Fruit fly (Drosophila melanogaster) whole organism, embryonic: ENCODE data around the gene Nckx30C.

ENCODE experiments used
- Atf6 ChIP-seq: fragments of 200-800 bp; sonication (Bioruptor generic); IDR thresholded peaks from 2 replicates; pipeline ENCODE4 v1.3.6; 2022; ENCODE audit warnings: missing biosample characterization, missing genetic modification characterization
- CG13894 ChIP-seq: fragments of 200-800 bp; sonication (Bioruptor generic); optimal IDR thresholded peaks from 3 replicates; lab custom pipeline; 2018; ENCODE audit warnings: missing biosample characterization, mild to moderate bottlenecking, missing genetic modification characterization, moderate library complexity
- CG14710 ChIP-seq: fragments of 200-800 bp; sonication (Bioruptor generic); optimal IDR thresholded peaks from 3 replicates; lab custom pipeline; 2019; ENCODE audit warnings: missing biosample characterization, mild to moderate bottlenecking, missing genetic modification characterization, moderate library complexity
- CG15514 ChIP-seq: fragments of 200-800 bp; sonication (Bioruptor generic); optimal IDR thresholded peaks from 3 replicates; lab custom pipeline; 2017; ENCODE audit warnings: missing biosample characterization, missing genetic modification characterization, mild to moderate bottlenecking, moderate library complexity, missing genetic modification reagents
- CG16813 ChIP-seq: fragments of 200-800 bp; sonication (Bioruptor generic); IDR thresholded peaks from 3 replicates; pipeline ENCODE4 v1.3.6; 2022; ENCODE audit warnings: missing biosample characterization, missing genetic modification characterization; ENCODE audit not compliant: partially characterized antibody
- CG16815 ChIP-seq: fragments of 200-800 bp; sonication (Bioruptor generic); optimal IDR thresholded peaks from 3 replicates; lab custom pipeline; 2017; ENCODE audit warnings: missing biosample characterization, mild to moderate bottlenecking, missing genetic modification characterization
- CG1832 ChIP-seq: fragments of 200-800 bp; sonication (Bioruptor generic); optimal IDR thresholded peaks from 2 replicates; lab custom pipeline; 2017; ENCODE audit warnings: missing biosample characterization, mild to moderate bottlenecking, missing genetic modification characterization, inconsistent platforms
- CG30403 ChIP-seq: fragments of 200-800 bp; sonication (Bioruptor generic); optimal IDR thresholded peaks from 3 replicates; lab custom pipeline; 2016; ENCODE audit warnings: missing biosample characterization, missing genetic modification characterization
- CG31388 ChIP-seq: fragments of 200-800 bp; sonication (Bioruptor generic); optimal IDR thresholded peaks from 2 replicates; lab custom pipeline; 2016; ENCODE audit warnings: missing biosample characterization, missing genetic modification characterization
- CG8089 ChIP-seq: fragments of 200-800 bp; sonication (Bioruptor generic); optimal IDR thresholded peaks from 3 replicates; lab custom pipeline; 2016; ENCODE audit warnings: missing biosample characterization, missing genetic modification characterization
- CG8388 ChIP-seq: fragments of 200-800 bp; sonication (Bioruptor generic); optimal IDR thresholded peaks from 2 replicates; lab custom pipeline; 2019; ENCODE audit warnings: missing biosample characterization, mild to moderate bottlenecking, missing genetic modification characterization, moderate library complexity
- CG8765 ChIP-seq: fragments of 200-800 bp; sonication (Bioruptor generic); IDR thresholded peaks from 2 replicates; pipeline ENCODE4 v1.3.6; 2022; ENCODE audit warnings: missing biosample characterization, missing genetic modification characterization
- CG9876 ChIP-seq: fragments of 200-800 bp; sonication (Bioruptor generic); optimal IDR thresholded peaks from 2 replicates; lab custom pipeline; 2016; ENCODE audit warnings: missing biosample characterization, missing genetic modification characterization
- CG9932 ChIP-seq: fragments of 200-800 bp; sonication (Bioruptor generic); IDR thresholded peaks from 2 replicates; pipeline ENCODE4 v1.3.6; 2022; ENCODE audit warnings: missing biosample characterization, missing genetic modification characterization
- Dfd ChIP-seq, 2 experiments: fragments of >200 bp; optimal IDR thresholded peaks; 2 replicates each; lab custom pipeline; 2017; ENCODE audit warnings: missing biosample characterization in 2 of 2, missing genetic modification characterization in 2 of 2
- Doc3 ChIP-seq: fragments of 200-800 bp; sonication (Bioruptor generic); IDR thresholded peaks from 3 replicates; pipeline ENCODE4 v1.3.6; 2022; ENCODE audit warnings: missing biosample characterization, missing genetic modification characterization; ENCODE audit not compliant: partially characterized antibody
- Dref ChIP-seq: fragments of 200-800 bp; sonication (Bioruptor generic); IDR thresholded peaks from 2 replicates; pipeline ENCODE4 v1.3.6; 2022; ENCODE audit warnings: missing biosample characterization, missing genetic modification characterization
- HmgZ ChIP-seq: fragments of 200-800 bp; sonication (Bioruptor generic); optimal IDR thresholded peaks from 2 replicates; lab custom pipeline; 2018; ENCODE audit warnings: missing biosample characterization, mild to moderate bottlenecking, missing genetic modification characterization
- Hsf ChIP-seq: fragments of 200-800 bp; sonication (Bioruptor generic); optimal IDR thresholded peaks from 3 replicates; lab custom pipeline; 2016; ENCODE audit warnings: missing biosample characterization, missing genetic modification characterization
- Med ChIP-seq: fragments of 200-800 bp; sonication (Bioruptor generic); peaks from one replicate; lab custom pipeline; 2016; ENCODE audit warnings: missing biosample characterization, missing genetic modification characterization, mild to moderate bottlenecking, inconsistent platforms, moderate library complexity
- TFAM ChIP-seq: fragments of 200-800 bp; sonication (Bioruptor generic); optimal IDR thresholded peaks from 2 replicates; lab custom pipeline; 2017; ENCODE audit warnings: missing biosample characterization, missing genetic modification characterization, inconsistent platforms
- aop ChIP-seq: fragments of 200-800 bp; sonication (Bioruptor generic); IDR thresholded peaks from 2 replicates; pipeline ENCODE4 v1.3.6; 2022; ENCODE audit warnings: missing biosample characterization, missing genetic modification characterization
- ap ChIP-seq: fragments of 200-800 bp; sonication (Bioruptor generic); IDR thresholded peaks from 2 replicates; pipeline ENCODE4 v1.3.6; 2022; ENCODE audit warnings: missing biosample characterization, missing genetic modification characterization
- ara ChIP-seq: fragments of 200-800 bp; sonication (Bioruptor generic); IDR thresholded peaks from 2 replicates; pipeline ENCODE4 v1.3.6; 2022; ENCODE audit warnings: missing biosample characterization, missing genetic modification characterization
- bigmax ChIP-seq: fragments of 200-800 bp; sonication (Bioruptor generic); optimal IDR thresholded peaks from 2 replicates; lab custom pipeline; 2018; ENCODE audit warnings: missing biosample characterization, mild to moderate bottlenecking, missing genetic modification characterization
- cad ChIP-seq: fragments of >200 bp; optimal IDR thresholded peaks from 2 replicates; lab custom pipeline; 2017; ENCODE audit warnings: missing biosample characterization, missing genetic modification characterization
- cato ChIP-seq: fragments of 200-800 bp; sonication (Bioruptor generic); optimal IDR thresholded peaks from 2 replicates; lab custom pipeline; 2016; ENCODE audit warnings: missing biosample characterization, missing genetic modification characterization, borderline replicate concordance
- chinmo ChIP-seq: fragments of 200-800 bp; sonication (Bioruptor generic); IDR thresholded peaks from 4 replicates; pipeline ENCODE4 v1.3.6; 2022; ENCODE audit warnings: missing biosample characterization, missing genetic modification characterization; ENCODE audit not compliant: partially characterized antibody
- chm ChIP-seq: fragments of 200-800 bp; sonication (Bioruptor generic); IDR thresholded peaks from 2 replicates; pipeline ENCODE4 v1.3.6; 2022; ENCODE audit warnings: missing biosample characterization, missing genetic modification characterization
- corto ChIP-seq: fragments of 200-800 bp; sonication (Bioruptor generic); optimal IDR thresholded peaks from 2 replicates; lab custom pipeline; 2016; ENCODE audit warnings: missing biosample characterization, mild to moderate bottlenecking, missing genetic modification characterization, moderate library complexity
- en ChIP-seq: fragments of 200-800 bp; sonication (Bioruptor generic); optimal IDR thresholded peaks from 2 replicates; lab custom pipeline; 2016; ENCODE audit warnings: missing biosample characterization, missing genetic modification characterization
- esg ChIP-seq: fragments of 200-800 bp; sonication (Bioruptor generic); conservative IDR thresholded peaks from 2 replicates; pipeline ENCODE4 v1.3.6; 2022; ENCODE audit warnings: missing biosample characterization, missing genetic modification characterization
- fru ChIP-seq: fragments of >200 bp; optimal IDR thresholded peaks from 2 replicates; lab custom pipeline; 2017
- ftz-f1 ChIP-seq: fragments of 200-800 bp; sonication (Bioruptor generic); optimal IDR thresholded peaks from 2 replicates; lab custom pipeline; 2016; ENCODE audit warnings: missing biosample characterization, missing genetic modification characterization
- gem ChIP-seq: fragments of 200-800 bp; sonication (Bioruptor generic); optimal IDR thresholded peaks from 2 replicates; lab custom pipeline; 2019; ENCODE audit warnings: missing biosample characterization, mild to moderate bottlenecking, missing genetic modification characterization, moderate library complexity
- gsb ChIP-seq: fragments of 200-800 bp; sonication (Bioruptor generic); IDR thresholded peaks from 2 replicates; pipeline ENCODE4 v1.3.6; 2022; ENCODE audit warnings: missing biosample characterization, missing genetic modification characterization
- hbn ChIP-seq: fragments of 200-800 bp; sonication (Bioruptor generic); IDR thresholded peaks from 2 replicates; pipeline ENCODE4 v1.3.6; 2022; ENCODE audit warnings: missing biosample characterization, missing genetic modification characterization; ENCODE audit not compliant: partially characterized antibody
- hkb ChIP-seq, 2 experiments: fragments of 200-800 bp in 1 of 2; fragments of >200 bp in 1 of 2; sonication (Bioruptor generic) in 1 of 2; IDR thresholded peaks in 1 of 2; optimal IDR thresholded peaks in 1 of 2; 2 replicates each; pipeline versions ENCODE4 v1.3.6 to Lab custom; 2017 to 2022; ENCODE audit warnings: missing biosample characterization in 1 of 2, missing genetic modification characterization in 1 of 2
- lbe ChIP-seq: fragments of 200-800 bp; sonication (Bioruptor generic); optimal IDR thresholded peaks from 2 replicates; lab custom pipeline; 2016; ENCODE audit warnings: missing biosample characterization, mild to moderate bottlenecking, missing genetic modification characterization
- lov ChIP-seq, 2 experiments: fragments of 200-800 bp in 1 of 2; fragments of >200 bp in 1 of 2; sonication (Bioruptor generic) in 1 of 2; IDR thresholded peaks in 1 of 2; optimal IDR thresholded peaks in 1 of 2; 2 replicates in 1 of 2; 3 replicates in 1 of 2; pipeline versions ENCODE4 v1.3.6 to Lab custom; 2017 to 2022; ENCODE audit warnings: missing biosample characterization in 1 of 2, missing genetic modification characterization in 1 of 2
- nau ChIP-seq: fragments of 200-800 bp; sonication (Bioruptor generic); optimal IDR thresholded peaks from 3 replicates; lab custom pipeline; 2017; ENCODE audit warnings: missing biosample characterization, mild to moderate bottlenecking, missing genetic modification characterization, missing genetic modification reagents
- nom ChIP-seq: fragments of 200-800 bp; sonication (Bioruptor generic); optimal IDR thresholded peaks from 2 replicates; lab custom pipeline; 2017; ENCODE audit warnings: missing biosample characterization, missing genetic modification characterization, mild to moderate bottlenecking, moderate library complexity, missing genetic modification reagents
- prd ChIP-seq, 3 experiments: fragments of >200 bp in 2 of 3; fragments of 200-800 bp in 1 of 3; sonication (Bioruptor generic) in 1 of 3; optimal IDR thresholded peaks in 2 of 3; IDR thresholded peaks in 1 of 3; 2 replicates in 2 of 3; 3 replicates in 1 of 3; pipeline versions ENCODE4 v1.3.6 to Lab custom; 2017 to 2022; ENCODE audit warnings: missing biosample characterization in 1 of 3, missing genetic modification characterization in 1 of 3
- sob ChIP-seq: fragments of 200-800 bp; sonication (Bioruptor generic); IDR thresholded peaks from 2 replicates; pipeline ENCODE4 v1.3.6; 2022; ENCODE audit warnings: missing biosample characterization, missing genetic modification characterization
- vvl ChIP-seq: fragments of 200-800 bp; sonication (Bioruptor generic); IDR thresholded peaks from 2 replicates; pipeline ENCODE4 v1.3.6; 2022; ENCODE audit warnings: missing biosample characterization, missing genetic modification characterization
- zfh1 ChIP-seq: fragments of 200-800 bp; sonication (Bioruptor generic); IDR thresholded peaks from 3 replicates; pipeline ENCODE4 v1.3.6; 2022; ENCODE audit warnings: missing biosample characterization, missing genetic modification characterization

Nckx30C gene

DNA sequence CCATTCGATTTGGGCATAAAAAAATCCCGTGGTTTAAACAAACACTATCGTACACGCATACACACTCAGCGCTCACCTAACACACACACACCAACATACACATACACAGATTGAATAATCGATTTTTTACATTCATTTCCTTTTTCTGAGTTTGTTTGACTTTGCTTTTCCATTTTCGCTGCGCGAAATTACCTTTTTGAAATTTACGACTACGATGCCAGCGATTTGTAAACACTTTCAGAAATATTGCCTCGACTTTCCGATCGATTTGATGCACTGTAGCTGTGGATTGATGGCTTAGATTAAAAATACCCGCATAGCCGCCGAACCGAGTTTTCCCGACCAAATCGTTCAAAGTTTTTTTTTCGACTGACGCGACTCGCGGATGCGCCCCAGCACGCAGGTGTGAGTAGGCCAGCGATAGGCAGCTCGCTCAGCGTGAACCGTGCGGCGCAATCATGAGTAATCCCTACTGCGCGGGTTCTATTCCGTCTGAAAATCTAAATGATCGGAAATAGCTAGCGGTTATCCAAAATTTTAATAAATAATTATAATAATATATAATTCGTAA is 47.3 kb downstream of the Nckx30C start, which contains the start of gene Pka-C1 (continued):
- TF ChIP-seq CG30403 (GFP tag; lab: Kevin White, UChicago): no peak
- no peak for TF ChIP-seq CG31388 (GFP tag; lab: Kevin White, UChicago)
- TF ChIP-seq CG8765 (GFP tag; lab: Robert Waterston, UW): no peak
- peak; percentile 66 for TF ChIP-seq CG14710 (tag; lab: Kevin White, UChicago)
- peak; percentile 35 for TF ChIP-seq vvl
- no peak for TF ChIP-seq CG16815 (GFP tag; lab: Kevin White, UChicago)
- no peak for TF ChIP-seq CG1832 (GFP tag; lab: Kevin White, UChicago)
- no peak for TF ChIP-seq esg
- TF ChIP-seq TFAM: no peak
- TF ChIP-seq gsb: no peak
- TF ChIP-seq Doc3 (GFP tag; lab: Robert Waterston, UW): no peak
- peak; percentile 58; the same call in 1 of the 2 replicates for TF ChIP-seq CG9932 (GFP tag; lab: Robert Waterston, UW)
- no peak for TF ChIP-seq cato (GFP tag; lab: Kevin White, UChicago)
- no peak for TF ChIP-seq en (GFP tag; lab: Kevin White, UChicago)
- TF ChIP-seq gem (tag; lab: Kevin White, UChicago): peak; percentile 25
- peak; percentile 14 for TF ChIP-seq ftz-f1 (GFP tag; lab: Kevin White, UChicago)
- TF ChIP-seq zfh1 (GFP tag; lab: Robert Waterston, UW): peak; percentile 38; the same call in 1 of the 3 replicates
- 0 out of 2 replicates have a peak, but pooled peaks have one; percentile 41 for TF ChIP-seq aop (GFP tag; lab: Robert Waterston, UW)
- TF ChIP-seq hkb (optimal IDR thresholded peaks at IDR 0.05; lab: Kevin White, UChicago): no peak
- peak; percentile 40; the same call in 1 of the 2 replicates for TF ChIP-seq hkb (GFP tag; IDR thresholded peaks at IDR 0.05; lab: Robert Waterston, UW)

- TF ChIP-seq hbn: no peak
- no peak for TF ChIP-seq ara (GFP tag; lab: Robert Waterston, UW)
- peak; percentile 74 for TF ChIP-seq corto (GFP tag; lab: Kevin White, UChicago)
- peak; percentile 30 for TF ChIP-seq HmgZ (tag; lab: Kevin White, UChicago)
- TF ChIP-seq lov (optimal IDR thresholded peaks at IDR 0.05; lab: Kevin White, UChicago): no peak
- TF ChIP-seq lov (GFP tag; IDR thresholded peaks at IDR 0.05; lab: Robert Waterston, UW): 0 out of 3 replicates have a peak, but pooled peaks have one; percentile 60
- TF ChIP-seq nau (GFP tag; lab: Kevin White, UChicago): peak; percentile 7
- peak; percentile 21 for TF ChIP-seq CG13894
- TF ChIP-seq CG15514: peak; percentile 26
- TF ChIP-seq bigmax: no peak
- no peak for TF ChIP-seq CG9876
- no peak; the same call in 1 of the 2 replicates for TF ChIP-seq sob (GFP tag; lab: Robert Waterston, UW)
- TF ChIP-seq Dfd (GFP tag; optimal IDR thresholded peaks at IDR 0.05; lab: Kevin White, UChicago): no peak
- no peak for TF ChIP-seq ap (GFP tag; lab: Robert Waterston, UW)
- peak; percentile 23 for TF ChIP-seq cad
- peak; percentile 82 for TF ChIP-seq Med (GFP tag; lab: Kevin White, UChicago)
- no peak for TF ChIP-seq CG16813 (GFP tag; lab: Robert Waterston, UW)
- TF ChIP-seq CG1832 (GFP tag; lab: Kevin White, UChicago): peak; percentile 78
- no peak for TF ChIP-seq fru (lab: Kevin White, UChicago)
- peak; percentile 39 for TF ChIP-seq lbe (GFP tag; lab: Kevin White, UChicago)
- 0 out of 4 replicates have a peak, but pooled peaks have one; percentile 71 for TF ChIP-seq chinmo (GFP tag; lab: Robert Waterston, UW)
- TF ChIP-seq Dref (GFP tag; lab: Robert Waterston, UW): no peak
- no peak for TF ChIP-seq CG8388 (GFP tag; lab: Kevin White, UChicago)
- no peak for TF ChIP-seq prd (optimal IDR thresholded peaks at IDR 0.05; lab: Kevin White, UChicago)
- TF ChIP-seq prd (GFP tag; IDR thresholded peaks at IDR 0.05; lab: Robert Waterston, UW): no peak
- TF ChIP-seq Atf6 (GFP tag; lab: Robert Waterston, UW): peak; percentile 8; the same call in 1 of the 2 replicates
- no peak for TF ChIP-seq nom (GFP tag; lab: Kevin White, UChicago)
- no peak for TF ChIP-seq CG8089 (GFP tag; lab: Kevin White, UChicago)
- TF ChIP-seq Hsf (GFP tag; lab: Kevin White, UChicago): no peak
- 0 out of 2 replicates have a peak, but pooled peaks have one; percentile 22 for TF ChIP-seq chm (GFP tag; lab: Robert Waterston, UW)
Measured at dm6 chr2L:9698092-9698922, 48.0 kb downstream of the Nckx30C start.
